Comparison of ENCODE assay signal across 1 fruit fly cellular context in genomic region chrX:10899232-10899631, dm6.
A peak's percentile ranks its signal among the peaks of the same experiment; 100 is the strongest.
TF ChIP-seq lines count a peak whose summit lies in the region.

Gene CG1582 (minus strand): TSS chrX:10899302.

TF ChIP-seq in whole organism, embryonic, 481 proteins besides CTCF, POLR2A, EP300 and RAD21 (continued from another document and continues in another):
- TF ChIP-seq CG17802 (tag; optimal IDR thresholded peaks at IDR 0.05; lab: Kevin White, UChicago) (no peak), CG5180 (GFP tag; optimal IDR thresholded peaks at IDR 0.05; lab: Kevin White, UChicago) (no peak), CG6854 (GFP tag; optimal IDR thresholded peaks at IDR 0.05; lab: Kevin White, UChicago) (no peak), pb (GFP tag; optimal IDR thresholded peaks at IDR 0.05; lab: Kevin White, UChicago) (no peak), CG30403 (GFP tag; optimal IDR thresholded peaks at IDR 0.05; lab: Kevin White, UChicago) (peak; percentile 38), CG3995 (GFP tag; optimal IDR thresholded peaks at IDR 0.05; lab: Kevin White, UChicago) (no peak), CG32772 (GFP tag; IDR thresholded peaks at IDR 0.05; lab: Robert Waterston, UW) (no peak), cato (GFP tag; optimal IDR thresholded peaks at IDR 0.05; lab: Kevin White, UChicago; ENCODE audit: borderline replicate concordance) (no peak), CG18476 (GFP tag; optimal IDR thresholded peaks at IDR 0.05; lab: Kevin White, UChicago) (no peak), CG18619 (GFP tag; optimal IDR thresholded peaks at IDR 0.05; lab: Kevin White, UChicago) (no peak), CG3407 (GFP tag; optimal IDR thresholded peaks at IDR 0.05; lab: Kevin White, UChicago) (no peak), wor (GFP tag; IDR thresholded peaks at IDR 0.05; lab: Robert Waterston, UW) (no peak), CG2889 (GFP tag; IDR thresholded peaks at IDR 0.05; lab: Robert Waterston, UW) (no peak), CG2120 (GFP tag; optimal IDR thresholded peaks at IDR 0.05; lab: Kevin White, UChicago) (peak; percentile 27), sob (GFP tag; IDR thresholded peaks at IDR 0.05; lab: Robert Waterston, UW) (0 out of 2 replicates have a peak, but pooled peaks have one; percentile 6), CG6689 (GFP tag; IDR thresholded peaks at IDR 0.05; lab: Robert Waterston, UW) (peak; percentile 19; the same call in 1 of the 2 replicates), kni (GFP tag; optimal IDR thresholded peaks at IDR 0.05; lab: Kevin White, UChicago) (no peak), CG12659 (GFP tag; optimal IDR thresholded peaks at IDR 0.05; lab: Kevin White, UChicago) (peak; percentile 34), Lpt (GFP tag; optimal IDR thresholded peaks at IDR 0.05; lab: Kevin White, UChicago) (no peak), disco-r (GFP tag; optimal IDR thresholded peaks at IDR 0.05; lab: Kevin White, UChicago) (no peak), cad (GFP tag; optimal IDR thresholded peaks at IDR 0.05; lab: Kevin White, UChicago) (no peak), CG9215 (GFP tag; IDR thresholded peaks at IDR 0.05; lab: Robert Waterston, UW) (0 out of 2 replicates have a peak, but pooled peaks have one; percentile 20), p53 (GFP tag; optimal IDR thresholded peaks at IDR 0.05; lab: Kevin White, UChicago) (no peak), wek (GFP tag; optimal IDR thresholded peaks at IDR 0.05; lab: Kevin White, UChicago) (no peak), onecut (GFP tag; IDR thresholded peaks at IDR 0.05; lab: Robert Waterston, UW) (no peak), CG1233 (GFP tag; optimal IDR thresholded peaks at IDR 0.05; lab: Kevin White, UChicago) (no peak), Jarid2 (GFP tag; optimal IDR thresholded peaks at IDR 0.05; lab: Kevin White, UChicago) (no peak), CG1602 (GFP tag; optimal IDR thresholded peaks at IDR 0.05; lab: Kevin White, UChicago) (no peak), so (GFP tag; IDR thresholded peaks at IDR 0.05; lab: Robert Waterston, UW) (no peak), crol (GFP tag; IDR thresholded peaks at IDR 0.05; lab: Robert Waterston, UW) (no peak), az2 (GFP tag; optimal IDR thresholded peaks at IDR 0.05; lab: Kevin White, UChicago) (no peak), Max (GFP tag; optimal IDR thresholded peaks at IDR 0.05; lab: Kevin White, UChicago) (peak; percentile 5), CG2129 (GFP tag; IDR thresholded peaks at IDR 0.05; lab: Robert Waterston, UW; ENCODE audit: partially characterized antibody) (no peak), CG15601 (tag; optimal IDR thresholded peaks at IDR 0.05; lab: Kevin White, UChicago) (peak; percentile 14), Six4 (GFP tag; optimal IDR thresholded peaks at IDR 0.05; lab: Kevin White, UChicago) (no peak), CG17359 (tag; optimal IDR thresholded peaks at IDR 0.05; lab: Kevin White, UChicago) (no peak), fu2 (GFP tag; optimal IDR thresholded peaks at IDR 0.05; lab: Kevin White, UChicago) (no peak), CG9797 (GFP tag; optimal IDR thresholded peaks at IDR 0.05; lab: Kevin White, UChicago) (peak; percentile 79), Dfd (GFP tag; optimal IDR thresholded peaks at IDR 0.05; lab: Kevin White, UChicago) (no peak), Meics (GFP tag; optimal IDR thresholded peaks at IDR 0.05; lab: Kevin White, UChicago) (no peak), NfI (GFP tag; optimal IDR thresholded peaks at IDR 0.05; lab: Kevin White, UChicago) (no peak), hkb (optimal IDR thresholded peaks at IDR 0.05; lab: Kevin White, UChicago) (no peak), hkb (GFP tag; IDR thresholded peaks at IDR 0.05; lab: Robert Waterston, UW) (no peak), exex (tag; optimal IDR thresholded peaks at IDR 0.05; lab: Kevin White, UChicago) (no peak), Opbp (GFP tag; IDR thresholded peaks at IDR 0.05; lab: Robert Waterston, UW; ENCODE audit: partially characterized antibody) (no peak), phol (tag; optimal IDR thresholded peaks at IDR 0.05; lab: Kevin White, UChicago) (peak; percentile 76), CG7271 (tag; optimal IDR thresholded peaks at IDR 0.05; lab: Kevin White, UChicago) (no peak), trh (GFP tag; optimal IDR thresholded peaks at IDR 0.05; lab: Kevin White, UChicago) (no peak), CG3281 (GFP tag; optimal IDR thresholded peaks at IDR 0.05; lab: Kevin White, UChicago) (peak; percentile 38), CG1529 (GFP tag; optimal IDR thresholded peaks at IDR 0.05; lab: Kevin White, UChicago) (no peak), cas (GFP tag; IDR thresholded peaks at IDR 0.05; lab: Robert Waterston, UW) (no peak), ems (GFP tag; optimal IDR thresholded peaks at IDR 0.05; lab: Kevin White, UChicago) (no peak), CG18764 (GFP tag; optimal IDR thresholded peaks at IDR 0.05; lab: Kevin White, UChicago) (no peak), pnt (GFP tag; optimal IDR thresholded peaks at IDR 0.05; lab: Kevin White, UChicago) (no peak), Dbx (GFP tag; IDR thresholded peaks at IDR 0.05; lab: Robert Waterston, UW) (0 out of 3 replicates have a peak, but pooled peaks have one; percentile 8), CoRest (tag; optimal IDR thresholded peaks at IDR 0.05; lab: Kevin White, UChicago) (peak; percentile 63), CG1792 (GFP tag; optimal IDR thresholded peaks at IDR 0.05; lab: Kevin White, UChicago) (no peak), MBD-R2 (GFP tag; IDR thresholded peaks at IDR 0.05; lab: Robert Waterston, UW) (peak; percentile 78), corto (GFP tag; optimal IDR thresholded peaks at IDR 0.05; lab: Kevin White, UChicago) (no peak), zfh1 (GFP tag; IDR thresholded peaks at IDR 0.05; lab: Robert Waterston, UW) (no peak), CG16813 (GFP tag; IDR thresholded peaks at IDR 0.05; lab: Robert Waterston, UW; ENCODE audit: partially characterized antibody) (0 out of 3 replicates have a peak, but pooled peaks have one; percentile 42), eyg (GFP tag; optimal IDR thresholded peaks at IDR 0.05; lab: Kevin White, UChicago) (no peak), CG8359 (GFP tag; optimal IDR thresholded peaks at IDR 0.05; lab: Kevin White, UChicago; ENCODE audit: borderline replicate concordance) (no peak), tll (GFP tag; optimal IDR thresholded peaks at IDR 0.05; lab: Kevin White, UChicago) (peak; percentile 22 to 45), dmrt99B (tag; optimal IDR thresholded peaks at IDR 0.05; lab: Kevin White, UChicago) (no peak), unpg (GFP tag; optimal IDR thresholded peaks at IDR 0.05; lab: Kevin White, UChicago) (peak; percentile 14), CG14441 (GFP tag; IDR thresholded peaks at IDR 0.05; lab: Robert Waterston, UW) (no peak), Scr (GFP tag; IDR thresholded peaks at IDR 0.05; lab: Robert Waterston, UW; ENCODE audit: partially characterized antibody) (no peak), tin (GFP tag; optimal IDR thresholded peaks at IDR 0.05; lab: Kevin White, UChicago) (no peak), grn (GFP tag; optimal IDR thresholded peaks at IDR 0.05; lab: Kevin White, UChicago) (no peak), Bgb (GFP tag; IDR thresholded peaks at IDR 0.05; lab: Robert Waterston, UW; ENCODE audit: partially characterized antibody) (no peak), her (GFP tag; optimal IDR thresholded peaks at IDR 0.05; lab: Kevin White, UChicago) (no peak), gsb-n (tag; optimal IDR thresholded peaks at IDR 0.05; lab: Kevin White, UChicago) (no peak), CG2712 (tag; optimal IDR thresholded peaks at IDR 0.05; lab: Kevin White, UChicago) (peak; percentile 42), dysf (GFP tag; IDR thresholded peaks at IDR 0.05; lab: Robert Waterston, UW) (no peak), CkIIα-i1 (GFP tag; IDR thresholded peaks at IDR 0.05; lab: Robert Waterston, UW) (no peak), CG17186 (GFP tag; optimal IDR thresholded peaks at IDR 0.05; lab: Kevin White, UChicago) (peak; percentile 91), pum (GFP tag; optimal IDR thresholded peaks at IDR 0.05; lab: Kevin White, UChicago) (no peak), zen (tag; optimal IDR thresholded peaks at IDR 0.05; lab: Kevin White, UChicago) (peak; percentile 5), gcm2 (GFP tag; optimal IDR thresholded peaks at IDR 0.05; lab: Kevin White, UChicago) (no peak), E2f1 (GFP tag; IDR thresholded peaks at IDR 0.05; lab: Robert Waterston, UW) (no peak), Bdp1 (GFP tag; optimal IDR thresholded peaks at IDR 0.05; lab: Kevin White, UChicago) (no peak), pzg (GFP tag; optimal IDR thresholded peaks at IDR 0.05; lab: Kevin White, UChicago) (peak; percentile 52), ind (GFP tag; optimal IDR thresholded peaks at IDR 0.05; lab: Kevin White, UChicago) (peak; percentile 1), pfk (GFP tag; optimal IDR thresholded peaks at IDR 0.05; lab: Kevin White, UChicago) (no peak), CG8089 (GFP tag; optimal IDR thresholded peaks at IDR 0.05; lab: Kevin White, UChicago) (no peak), zf30C (GFP tag; optimal IDR thresholded peaks at IDR 0.05; lab: Kevin White, UChicago) (no peak), fd3F (GFP tag; optimal IDR thresholded peaks at IDR 0.05; lab: Kevin White, UChicago) (no peak), CG6791 (GFP tag; IDR thresholded peaks at IDR 0.05; lab: Robert Waterston, UW; ENCODE audit: partially characterized antibody) (no peak), Nf-YB (GFP tag; optimal IDR thresholded peaks at IDR 0.05; lab: Kevin White, UChicago) (no peak), B-H2 (GFP tag; optimal IDR thresholded peaks at IDR 0.05; lab: Kevin White, UChicago) (no peak), NFAT (GFP tag; IDR thresholded peaks at IDR 0.05; lab: Robert Waterston, UW) (no peak), scrt (GFP tag; optimal IDR thresholded peaks at IDR 0.05; lab: Kevin White, UChicago) (no peak), prd (optimal IDR thresholded peaks at IDR 0.05; lab: Kevin White, UChicago) (no peak), prd (GFP tag; IDR thresholded peaks at IDR 0.05; lab: Robert Waterston, UW) (0 out of 3 replicates have a peak, but pooled peaks have one; percentile 25), slou (GFP tag; optimal IDR thresholded peaks at IDR 0.05; lab: Kevin White, UChicago) (no peak), CG7839 (tag; optimal IDR thresholded peaks at IDR 0.05; lab: Kevin White, UChicago) (no peak), ab (GFP tag; optimal IDR thresholded peaks at IDR 0.05; lab: Kevin White, UChicago) (no peak), BEAF-32 (GFP tag; optimal IDR thresholded peaks at IDR 0.05; lab: Kevin White, UChicago) (peak; percentile 58), usp (GFP tag; optimal IDR thresholded peaks at IDR 0.05; lab: Kevin White, UChicago) (no peak), Antp (GFP tag; optimal IDR thresholded peaks at IDR 0.05; lab: Kevin White, UChicago) (no peak), vnd (GFP tag; IDR thresholded peaks at IDR 0.05; lab: Robert Waterston, UW; ENCODE audit: partially characterized antibody) (no peak), gro (GFP tag; optimal IDR thresholded peaks at IDR 0.05; lab: Kevin White, UChicago) (no peak), CG9817 (tag; optimal IDR thresholded peaks at IDR 0.05; lab: Kevin White, UChicago) (peak; percentile 6), CG6175 (GFP tag; IDR thresholded peaks at IDR 0.05; lab: Robert Waterston, UW) (no peak), CG2199 (GFP tag; IDR thresholded peaks at IDR 0.05; lab: Robert Waterston, UW) (no peak), Xrp1 (GFP tag; IDR thresholded peaks at IDR 0.05; lab: Robert Waterston, UW) (no peak), CG11085 (GFP tag; IDR thresholded peaks at IDR 0.05; lab: Robert Waterston, UW) (no peak), CG2875 (GFP tag; optimal IDR thresholded peaks at IDR 0.05; lab: Kevin White, UChicago) (no peak), CG9876 (GFP tag; optimal IDR thresholded peaks at IDR 0.05; lab: Kevin White, UChicago) (no peak), CG17361 (GFP tag; IDR thresholded peaks at IDR 0.05; lab: Robert Waterston, UW) (no peak; the same call in 1 of the 3 replicates), sug (tag; optimal IDR thresholded peaks at IDR 0.05; lab: Kevin White, UChicago) (no peak), tup (GFP tag; optimal IDR thresholded peaks at IDR 0.05; lab: Kevin White, UChicago) (no peak), D19A (tag; optimal IDR thresholded peaks at IDR 0.05; lab: Kevin White, UChicago) (peak; percentile 4), CG32532 (GFP tag; IDR thresholded peaks at IDR 0.05; lab: Robert Waterston, UW) (no peak), CG13287 (GFP tag; IDR thresholded peaks at IDR 0.05; lab: Robert Waterston, UW; ENCODE audit: partially characterized antibody) (peak; percentile 43; the same call in 1 of the 2 replicates), Ets97D (GFP tag; optimal IDR thresholded peaks at IDR 0.05; lab: Kevin White, UChicago) (peak; percentile 4), Nf-YC (tag; optimal IDR thresholded peaks at IDR 0.05; lab: Kevin White, UChicago) (no peak), CG4360 (GFP tag; IDR thresholded peaks at IDR 0.05; lab: Robert Waterston, UW) (no peak), Eip74EF (GFP tag; optimal IDR thresholded peaks at IDR 0.05; lab: Kevin White, UChicago) (no peak), CG13123 (GFP tag; optimal IDR thresholded peaks at IDR 0.05; lab: Kevin White, UChicago) (no peak), run (tag; optimal IDR thresholded peaks at IDR 0.05; lab: Kevin White, UChicago) (no peak), HLHmδ (GFP tag; optimal IDR thresholded peaks at IDR 0.05; lab: Kevin White, UChicago) (no peak), Stat92E (GFP tag; optimal IDR thresholded peaks at IDR 0.05; lab: Kevin White, UChicago) (no peak), ATbp (GFP tag; optimal IDR thresholded peaks at IDR 0.05; lab: Kevin White, UChicago) (no peak), bbx (GFP tag; IDR thresholded peaks at IDR 0.05; lab: Robert Waterston, UW; ENCODE audit: partially characterized antibody) (0 out of 2 replicates have a peak, but pooled peaks have one; percentile 7), ssp (GFP tag; IDR thresholded peaks at IDR 0.05; lab: Robert Waterston, UW) (no peak), HLH4C (GFP tag; IDR thresholded peaks at IDR 0.05; lab: Robert Waterston, UW; ENCODE audit: partially characterized antibody) (no peak), lilli (GFP tag; optimal IDR thresholded peaks at IDR 0.05; lab: Kevin White, UChicago) (peak; percentile 14), caup (GFP tag; optimal IDR thresholded peaks at IDR 0.05; lab: Kevin White, UChicago; ENCODE audit: severe bottlenecking) (no peak), Mes4 (GFP tag; optimal IDR thresholded peaks at IDR 0.05; lab: Kevin White, UChicago) (no peak), ERR (GFP tag; optimal IDR thresholded peaks at IDR 0.05; lab: Kevin White, UChicago) (no peak), CG13424 (tag; optimal IDR thresholded peaks at IDR 0.05; lab: Kevin White, UChicago) (peak; percentile 40), bcd (GFP tag; optimal IDR thresholded peaks at IDR 0.05; lab: Kevin White, UChicago) (peak; percentile 24), Hmr (GFP tag; optimal IDR thresholded peaks at IDR 0.05; lab: Kevin White, UChicago) (no peak)
